Worm (Caenorhabditis elegans) whole organism, L3 larva: Measurements from ENCODE around the gene H10D18.5.

Experiments
- ceh-16 ChIP-seq: sonication (generic microtip); optimal IDR thresholded peaks from 2 replicates; lab custom pipeline; 2017; ENCODE audit warnings: missing biosample characterization, missing genetic modification characterization
- egl-5 ChIP-seq: fragments of 150-350 bp; optimal IDR thresholded peaks from 2 replicates; lab custom pipeline; 2017; ENCODE audit warnings: missing biosample characterization, missing genetic modification reagents, missing genetic modification characterization, inconsistent platforms
- elt-3 ChIP-seq, 3 experiments: fragments of 150-350 bp in 1 of 3; sonication (generic microtip) in 2 of 3; optimal IDR thresholded peaks; 2 replicates in 2 of 3; 4 replicates in 1 of 3; lab custom pipeline; 2014 to 2017; ENCODE audit warnings: missing biosample characterization in 3 of 3, missing genetic modification characterization in 3 of 3
- fkh-10 ChIP-seq: sonication (generic microtip); optimal IDR thresholded peaks from 2 replicates; lab custom pipeline; 2017; ENCODE audit warnings: missing biosample characterization, missing genetic modification reagents, missing genetic modification characterization
- jun-1 ChIP-seq: fragments of 150-350 bp; optimal IDR thresholded peaks from 2 replicates; lab custom pipeline; 2014; ENCODE audit warnings: missing biosample characterization, missing genetic modification reagents, missing genetic modification characterization
- nhr-12 ChIP-seq: fragments of 150-350 bp; optimal IDR thresholded peaks from 2 replicates; lab custom pipeline; 2014; ENCODE audit warnings: missing biosample characterization, missing genetic modification characterization
- skn-1 ChIP-seq: fragments of 150-350 bp; optimal IDR thresholded peaks from 2 replicates; lab custom pipeline; 2014; ENCODE audit warnings: missing biosample characterization, missing genetic modification characterization
- snpc-4 ChIP-seq: fragments of 150-350 bp; optimal IDR thresholded peaks from 2 replicates; lab custom pipeline; 2014; ENCODE audit warnings: missing biosample characterization, missing genetic modification characterization
- zag-1 ChIP-seq: fragments of 150-350 bp; optimal IDR thresholded peaks from 2 replicates; lab custom pipeline; 2014; ENCODE audit warnings: missing biosample characterization, missing genetic modification characterization

- no peak for TF ChIP-seq skn-1 (tag; lab: Kevin White, UChicago)
- no peak for TF ChIP-seq ceh-16 (tag; lab: Kevin White, UChicago)
- no peak for TF ChIP-seq egl-5
- TF ChIP-seq snpc-4 (tag; lab: Kevin White, UChicago), result no peak
- no peak for TF ChIP-seq nhr-12 (tag; lab: Kevin White, UChicago)
- TF ChIP-seq zag-1 (tag; lab: Kevin White, UChicago), result no peak
- no peak for TF ChIP-seq jun-1 (tag; lab: Kevin White, UChicago)
- no peak for TF ChIP-seq fkh-10 (GFP tag; lab: Kevin White, UChicago)
- TF ChIP-seq elt-3 (tag; optimal IDR thresholded peaks at IDR 0.05; lab: Kevin White, UChicago), result no peak
Observed at ce11 chrV:3870359-3870758, 38.8 kb upstream of the H10D18.5 start.
